Worm (Caenorhabditis elegans): ENCODE data around the gene gadr-4.

ce11 chrII:4067258-4067657 lies 4.9 kb upstream of the gadr-4 start, which contains the start of gene W06A11.1:
- TF ChIP-seq daf-16 (GFP tag; optimal IDR thresholded peaks at IDR 0.05) (no peak), daf-16 (tag; optimal IDR thresholded peaks at IDR 0.05) (no peak), dve-1 (tag; optimal IDR thresholded peaks at IDR 0.05; ENCODE audit: insufficient read depth) (no peak), Y75B8A.6 (GFP tag; IDR thresholded peaks at IDR 0.05) (no peak), fkh-10 (GFP tag; optimal IDR thresholded peaks at IDR 0.05) (no peak), dpl-1 (GFP tag; optimal IDR thresholded peaks at IDR 0.05) (no peak), jun-1 (tag; optimal IDR thresholded peaks at IDR 0.05) (no peak), F49E8.2 (tag; optimal IDR thresholded peaks at IDR 0.05; ENCODE audit: borderline replicate concordance) (no peak), pqm-1 (tag; optimal IDR thresholded peaks at IDR 0.05) (no peak), mxl-2 (GFP tag; conservative IDR thresholded peaks at IDR 0.05) (no peak), unc-130 (GFP tag; optimal IDR thresholded peaks at IDR 0.05) (no peak), F26F4.8 (GFP tag; conservative IDR thresholded peaks at IDR 0.05) (no peak), spr-3 (GFP tag; optimal IDR thresholded peaks at IDR 0.05) (no peak), madf-5 (GFP tag; IDR thresholded peaks at IDR 0.05) (no peak)
